Worm (Caenorhabditis elegans) whole organism, late embryonic: ENCODE measurements around the gene cyp-33C7.

Source experiments
- ceh-6 ChIP-seq: fragments of 200-800 bp; sonication (Bioruptor generic); optimal IDR thresholded peaks from 2 replicates; lab custom pipeline; 2018; ENCODE audit warnings: mild to moderate bottlenecking, missing genetic modification characterization, missing compliant biosample characterization
- nhr-11 ChIP-seq: fragments of 150-350 bp; optimal IDR thresholded peaks from 2 replicates; lab custom pipeline; 2014; ENCODE audit warnings: missing biosample characterization, missing genetic modification characterization
- pag-3 ChIP-seq: sonication (generic microtip); optimal IDR thresholded peaks from 2 replicates; lab custom pipeline; 2016; ENCODE audit warnings: missing compliant biosample characterization, missing genetic modification characterization, borderline replicate concordance

- no peak for TF ChIP-seq nhr-11 (tag; lab: Kevin White, UChicago)
- TF ChIP-seq ceh-6 (GFP tag; lab: Kevin White, UChicago) = no peak
- TF ChIP-seq pag-3 (tag; lab: Kevin White, UChicago) = no peak
These were observed 43.5 kb upstream of the cyp-33C7 start, which contains the start of gene svh-11 for ce11 chrV:2206801-2207200.
